Fruit fly (Drosophila melanogaster): ENCODE data around the gene CG13284.

Gene CG13284

DNA sequence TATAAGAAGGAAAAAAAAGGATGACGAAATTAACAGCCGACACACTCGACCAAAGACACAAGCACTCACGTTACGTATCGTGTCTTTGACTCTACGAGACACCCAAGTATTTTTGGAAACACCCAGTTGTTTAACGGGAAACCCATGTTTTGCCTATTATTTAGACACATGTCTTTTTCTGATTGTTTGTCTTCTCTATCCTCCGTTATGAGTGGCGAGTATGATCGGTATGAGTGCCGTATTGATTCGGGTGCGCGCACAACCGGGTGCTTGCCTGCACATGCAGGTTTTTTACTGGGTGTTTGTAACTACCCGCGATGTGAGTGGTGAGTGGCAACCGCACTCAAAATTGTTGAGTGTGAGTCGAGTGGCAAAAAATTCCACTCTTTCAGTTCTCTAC, 10.6 kb upstream of the CG13284 start:
- TF ChIP-seq CG15479 (GFP tag; optimal IDR thresholded peaks at IDR 0.05) = peak; percentile 4
- peak; percentile 79 for TF ChIP-seq CG9437 (GFP tag; optimal IDR thresholded peaks at IDR 0.05)
- no peak for TF ChIP-seq CG18619 (GFP tag; optimal IDR thresholded peaks at IDR 0.05)
- TF ChIP-seq twi (tag; optimal IDR thresholded peaks at IDR 0.05) = peak; percentile 87
- no peak for TF ChIP-seq danr (GFP tag; IDR thresholded peaks at IDR 0.05)
- no peak for TF ChIP-seq bcd (GFP tag; optimal IDR thresholded peaks at IDR 0.05)
- no peak for TF ChIP-seq Spps (tag; optimal IDR thresholded peaks at IDR 0.05)
- no peak for TF ChIP-seq Antp (GFP tag; optimal IDR thresholded peaks at IDR 0.05)
- TF ChIP-seq Med (GFP tag) = peak; percentile 75
- TF ChIP-seq lov (optimal IDR thresholded peaks at IDR 0.05) = no peak
- no peak for TF ChIP-seq lov (GFP tag; IDR thresholded peaks at IDR 0.05)
- TF ChIP-seq CG7963 (GFP tag; IDR thresholded peaks at IDR 0.05; ENCODE audit: partially characterized antibody) = no peak
- TF ChIP-seq mirr (GFP tag; optimal IDR thresholded peaks at IDR 0.05) = no peak
- no peak for TF ChIP-seq ac (GFP tag; optimal IDR thresholded peaks at IDR 0.05)
- TF ChIP-seq Opbp (GFP tag; IDR thresholded peaks at IDR 0.05; ENCODE audit: partially characterized antibody) = no peak
- no peak for TF ChIP-seq wek (GFP tag; optimal IDR thresholded peaks at IDR 0.05)
- no peak for TF ChIP-seq otp (GFP tag; IDR thresholded peaks at IDR 0.05)
- peak; percentile 94 for TF ChIP-seq z (GFP tag; IDR thresholded peaks at IDR 0.05)
- TF ChIP-seq pan (optimal IDR thresholded peaks at IDR 0.05) = no peak
- TF ChIP-seq pan (GFP tag; optimal IDR thresholded peaks at IDR 0.05 in 1 of 2, IDR thresholded peaks at IDR 0.05 in 1 of 2) = no peak
- no peak for TF ChIP-seq ATbp (GFP tag; optimal IDR thresholded peaks at IDR 0.05)
- TF ChIP-seq Hmx (GFP tag; optimal IDR thresholded peaks at IDR 0.05) = no peak
- no peak for TF ChIP-seq CG7987 (GFP tag; optimal IDR thresholded peaks at IDR 0.05)
- peak; percentile 9; the same call in 1 of the 2 replicates for TF ChIP-seq CG10366 (GFP tag; IDR thresholded peaks at IDR 0.05)
- TF ChIP-seq tll (GFP tag; optimal IDR thresholded peaks at IDR 0.05) = peak in 1 of 2 experiments; percentile 51
- no peak for TF ChIP-seq bbx (GFP tag; IDR thresholded peaks at IDR 0.05; ENCODE audit: partially characterized antibody)
- no peak for TF ChIP-seq Nf-YA (GFP tag; IDR thresholded peaks at IDR 0.05)
- no peak for TF ChIP-seq CG16815 (GFP tag; optimal IDR thresholded peaks at IDR 0.05)
- no peak for TF ChIP-seq B-H2 (GFP tag; optimal IDR thresholded peaks at IDR 0.05)
- peak; percentile 78 for TF ChIP-seq Ets65A (GFP tag)
- TF ChIP-seq fu2 (GFP tag; optimal IDR thresholded peaks at IDR 0.05) = no peak
- TF ChIP-seq CG4360 (GFP tag; IDR thresholded peaks at IDR 0.05) = no peak
- TF ChIP-seq eve (GFP tag; optimal IDR thresholded peaks at IDR 0.05) = no peak
- peak; percentile 21 for TF ChIP-seq CG3163 (GFP tag; optimal IDR thresholded peaks at IDR 0.05)
- peak; percentile 98 for TF ChIP-seq CG2199 (GFP tag; IDR thresholded peaks at IDR 0.05)
- no peak for TF ChIP-seq wdn (GFP tag; IDR thresholded peaks at IDR 0.05)
- no peak for TF ChIP-seq dpn (GFP tag; optimal IDR thresholded peaks at IDR 0.05)
- TF ChIP-seq CG8290 (GFP tag; optimal IDR thresholded peaks at IDR 0.05) = no peak
- TF ChIP-seq CG8290 (tag; optimal IDR thresholded peaks at IDR 0.05) = peak in 1 of 2 experiments; percentile 9

DNA sequence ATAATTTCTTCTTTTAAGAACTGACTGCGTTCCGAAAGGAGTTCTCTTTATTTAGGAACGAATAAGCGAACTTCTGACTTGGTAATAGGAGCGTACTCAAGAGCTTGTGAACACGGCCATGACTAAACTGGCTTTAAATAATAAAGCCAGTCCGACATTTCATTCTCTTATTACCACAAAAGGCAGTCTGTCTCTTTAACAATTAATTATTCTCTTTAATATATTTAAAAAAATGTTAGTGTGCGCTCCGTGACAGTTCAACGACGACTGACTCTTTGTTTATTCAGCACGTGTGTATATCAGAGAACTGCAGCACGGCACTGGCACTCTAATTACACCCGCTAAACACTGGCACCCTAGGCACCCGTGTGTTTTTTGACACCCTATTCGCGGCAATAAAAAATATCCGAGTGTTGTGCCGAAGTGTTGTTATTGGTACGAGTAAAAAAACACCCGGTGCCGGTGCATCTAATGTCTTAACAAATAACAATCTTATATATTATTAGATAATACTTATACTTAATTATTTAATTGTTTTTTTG, 10.0 kb upstream of the CG13284 start, which contains the start of gene CG31809:
Gene CG31809 (minus strand): TSS at position 249 of the 542 bp plus-strand sequence.
- peak; percentile 13 for TF ChIP-seq MTF-1 (GFP tag; optimal IDR thresholded peaks at IDR 0.05; ENCODE audit: borderline replicate concordance)
- no peak for TF ChIP-seq Hand (GFP tag; optimal IDR thresholded peaks at IDR 0.05)
- peak; percentile 66; the same call in 2 of the 3 replicates for TF ChIP-seq CG2199 (GFP tag; IDR thresholded peaks at IDR 0.05)
- no peak for TF ChIP-seq CG12391 (tag; optimal IDR thresholded peaks at IDR 0.05)
- TF ChIP-seq row (GFP tag; IDR thresholded peaks at IDR 0.05) = no peak
- peak; percentile 22; the same call in 1 of the 2 replicates for TF ChIP-seq Xrp1 (GFP tag; IDR thresholded peaks at IDR 0.05)
- no peak for TF ChIP-seq ara (GFP tag; IDR thresholded peaks at IDR 0.05)
- TF ChIP-seq CG7987 (GFP tag; optimal IDR thresholded peaks at IDR 0.05) = peak; percentile 13
- no peak for TF ChIP-seq CG12155 (GFP tag; optimal IDR thresholded peaks at IDR 0.05)
- TF ChIP-seq CG8478 (optimal IDR thresholded peaks at IDR 0.05) = no peak
- no peak for TF ChIP-seq unc-4 (GFP tag; IDR thresholded peaks at IDR 0.05; ENCODE audit: partially characterized antibody)
- TF ChIP-seq E2f1 (GFP tag; IDR thresholded peaks at IDR 0.05) = no peak
- no peak for TF ChIP-seq crp (GFP tag; optimal IDR thresholded peaks at IDR 0.05)
- TF ChIP-seq Sry-δ (GFP tag; optimal IDR thresholded peaks at IDR 0.05) = no peak
- TF ChIP-seq Dip2 (GFP tag; IDR thresholded peaks at IDR 0.05) = no peak
- peak; percentile 8 for TF ChIP-seq gsb-n (tag; optimal IDR thresholded peaks at IDR 0.05)
- TF ChIP-seq CG2120 (GFP tag; optimal IDR thresholded peaks at IDR 0.05) = no peak
